Fruit fly (Drosophila melanogaster) whole organism, wandering third instar larva: Measurements from ENCODE around the gene Vps45.
A peak's percentile ranks its signal among the peaks of the same experiment; 100 is the strongest.

ENCODE experiments used
- CG9705 ChIP-seq: fragments of 200-800 bp; sonication (Bioruptor generic); optimal IDR thresholded peaks from 2 replicates; lab custom pipeline; 2018; ENCODE audit warnings: missing biosample characterization, mild to moderate bottlenecking, missing genetic modification characterization
- CrebA ChIP-seq: fragments of 200-800 bp; sonication (Bioruptor generic); optimal IDR thresholded peaks from 2 replicates; lab custom pipeline; 2016; ENCODE audit warnings: missing biosample characterization, mild to moderate bottlenecking, missing genetic modification characterization, borderline replicate concordance
- GATAd ChIP-seq: sonication (Bioruptor generic); optimal IDR thresholded peaks from 2 replicates; lab custom pipeline; 2016; ENCODE audit warnings: missing biosample characterization, missing genetic modification characterization
- HLH106 ChIP-seq: fragments of 200-800 bp; optimal IDR thresholded peaks from 3 replicates; lab custom pipeline; 2019; ENCODE audit warnings: missing biosample characterization, mild to moderate bottlenecking, missing genetic modification characterization, moderate library complexity
- Hnf4 ChIP-seq: fragments of 200-800 bp; sonication (Bioruptor generic); optimal IDR thresholded peaks from 2 replicates; lab custom pipeline; 2016; ENCODE audit warnings: missing biosample characterization, mild to moderate bottlenecking, missing genetic modification characterization
- Hr83 ChIP-seq: fragments of 200-300 bp; sonication (Bioruptor generic); optimal IDR thresholded peaks from 2 replicates; lab custom pipeline; 2016; ENCODE audit warnings: missing biosample characterization, mild to moderate bottlenecking, missing genetic modification characterization, moderate library complexity; ENCODE audit not compliant: poor library complexity, severe bottlenecking
- Jra ChIP-seq: sonication (Bioruptor generic); optimal IDR thresholded peaks from 2 replicates; lab custom pipeline; 2016; ENCODE audit warnings: missing biosample characterization, missing genetic modification characterization
- Mio ChIP-seq: sonication (Bioruptor generic); optimal IDR thresholded peaks from 2 replicates; lab custom pipeline; 2016; ENCODE audit warnings: missing biosample characterization, missing genetic modification characterization
- Myc ChIP-seq: fragments of >200 bp; optimal IDR thresholded peaks from 2 replicates; lab custom pipeline; 2017
- N ChIP-seq: fragments of >200 bp; optimal IDR thresholded peaks from 2 replicates; lab custom pipeline; 2018; ENCODE audit warnings: missing biosample characterization, missing external identifiers, missing genetic modification characterization
- OdsH ChIP-seq: fragments of 200-800 bp; sonication (Bioruptor generic); optimal IDR thresholded peaks from 2 replicates; lab custom pipeline; 2016; ENCODE audit warnings: missing biosample characterization, mild to moderate bottlenecking, missing genetic modification characterization
- Rel ChIP-seq, 2 experiments: fragments of 200-800 bp; sonication (Bioruptor generic) in 1 of 2; optimal IDR thresholded peaks; 2 replicates in 1 of 2; 3 replicates in 1 of 2; lab custom pipeline; 2016 to 2019; ENCODE audit warnings: mild to moderate bottlenecking in 2 of 2, missing biosample characterization in 2 of 2, missing genetic modification characterization in 2 of 2, moderate library complexity in 1 of 2
- Sp1 ChIP-seq: fragments of 200-800 bp; sonication (Bioruptor generic); optimal IDR thresholded peaks from 3 replicates; lab custom pipeline; 2019; ENCODE audit warnings: missing biosample characterization, mild to moderate bottlenecking, missing genetic modification characterization, moderate library complexity
- Vsx2 ChIP-seq: fragments of 200-300, 225-300 bp; sonication (Bioruptor generic); optimal IDR thresholded peaks from 2 replicates; lab custom pipeline; 2018; ENCODE audit warnings: missing biosample characterization, missing genetic modification characterization; ENCODE audit not compliant: partially characterized antibody
- br ChIP-seq: fragments of 200-800 bp; sonication (Bioruptor generic); optimal IDR thresholded peaks from 2 replicates; lab custom pipeline; 2016; ENCODE audit warnings: missing biosample characterization, missing genetic modification characterization
- dl ChIP-seq, 2 experiments: fragments of 175-275, 200-275 bp in 1 of 2; fragments of 200-275 bp in 1 of 2; sonication (Bioruptor generic); optimal IDR thresholded peaks; lab custom pipeline; 2018; ENCODE audit warnings: mild to moderate bottlenecking in 2 of 2, missing biosample characterization in 2 of 2, missing genetic modification characterization in 2 of 2, moderate library complexity in 2 of 2; ENCODE audit not compliant: partially characterized antibody in 2 of 2, insufficient read depth in 1 of 2
- dmrt93B ChIP-seq: fragments of 200-800 bp; sonication (Bioruptor generic); optimal IDR thresholded peaks from 2 replicates; lab custom pipeline; 2018; ENCODE audit warnings: missing biosample characterization, mild to moderate bottlenecking, missing genetic modification characterization
- dsf ChIP-seq: sonication (Bioruptor generic); optimal IDR thresholded peaks from 2 replicates; lab custom pipeline; 2016; ENCODE audit warnings: missing biosample characterization, missing genetic modification characterization, borderline replicate concordance
- ey ChIP-seq: fragments of 200-800 bp; sonication (Bioruptor generic); optimal IDR thresholded peaks from 2 replicates; lab custom pipeline; 2016; ENCODE audit warnings: missing biosample characterization, missing genetic modification characterization
- foxo ChIP-seq, 2 experiments: fragments of 200-800 bp; sonication (Bioruptor generic); optimal IDR thresholded peaks; 2 replicates in 1 of 2; 3 replicates in 1 of 2; lab custom pipeline; 2016 to 2017; ENCODE audit warnings: missing biosample characterization in 2 of 2, missing genetic modification characterization in 2 of 2
- fru ChIP-seq: fragments of 200-800 bp; sonication (Bioruptor generic); optimal IDR thresholded peaks from 3 replicates; lab custom pipeline; 2016; ENCODE audit warnings: missing biosample characterization, mild to moderate bottlenecking, missing genetic modification characterization
- h ChIP-seq: fragments of 200-800 bp; sonication (Bioruptor generic); optimal IDR thresholded peaks from 3 replicates; lab custom pipeline; 2016; ENCODE audit warnings: missing biosample characterization, mild to moderate bottlenecking, missing genetic modification characterization
- jim ChIP-seq: fragments of 175-275, 200-325 bp; sonication (Bioruptor generic); optimal IDR thresholded peaks from 2 replicates; lab custom pipeline; 2016; ENCODE audit warnings: missing biosample characterization, mild to moderate bottlenecking, missing genetic modification characterization
- psq ChIP-seq: fragments of 200-800 bp; sonication (Bioruptor generic); optimal IDR thresholded peaks from 3 replicates; lab custom pipeline; 2017; ENCODE audit warnings: missing biosample characterization, mild to moderate bottlenecking, missing genetic modification characterization, moderate library complexity
- rgr ChIP-seq: fragments of 200-800 bp; sonication (Bioruptor generic); optimal IDR thresholded peaks from 3 replicates; lab custom pipeline; 2016; ENCODE audit warnings: missing biosample characterization, mild to moderate bottlenecking, missing genetic modification characterization
- sage ChIP-seq: fragments of 200-800 bp; sonication (Bioruptor generic); optimal IDR thresholded peaks from 2 replicates; lab custom pipeline; 2016; ENCODE audit warnings: missing biosample characterization, mild to moderate bottlenecking, missing genetic modification characterization
- sv ChIP-seq: fragments of 200-800 bp; sonication (Bioruptor generic); optimal IDR thresholded peaks from 3 replicates; lab custom pipeline; 2016; ENCODE audit warnings: missing biosample characterization, missing genetic modification characterization
- tai ChIP-seq: sonication (Bioruptor generic); optimal IDR thresholded peaks from 2 replicates; lab custom pipeline; 2016; ENCODE audit warnings: missing biosample characterization, missing genetic modification characterization
- woc ChIP-seq: sonication (Bioruptor generic); optimal IDR thresholded peaks from 2 replicates; lab custom pipeline; 2016; ENCODE audit warnings: missing biosample characterization, mild to moderate bottlenecking, missing genetic modification characterization

The Vps45 gene

DNA sequence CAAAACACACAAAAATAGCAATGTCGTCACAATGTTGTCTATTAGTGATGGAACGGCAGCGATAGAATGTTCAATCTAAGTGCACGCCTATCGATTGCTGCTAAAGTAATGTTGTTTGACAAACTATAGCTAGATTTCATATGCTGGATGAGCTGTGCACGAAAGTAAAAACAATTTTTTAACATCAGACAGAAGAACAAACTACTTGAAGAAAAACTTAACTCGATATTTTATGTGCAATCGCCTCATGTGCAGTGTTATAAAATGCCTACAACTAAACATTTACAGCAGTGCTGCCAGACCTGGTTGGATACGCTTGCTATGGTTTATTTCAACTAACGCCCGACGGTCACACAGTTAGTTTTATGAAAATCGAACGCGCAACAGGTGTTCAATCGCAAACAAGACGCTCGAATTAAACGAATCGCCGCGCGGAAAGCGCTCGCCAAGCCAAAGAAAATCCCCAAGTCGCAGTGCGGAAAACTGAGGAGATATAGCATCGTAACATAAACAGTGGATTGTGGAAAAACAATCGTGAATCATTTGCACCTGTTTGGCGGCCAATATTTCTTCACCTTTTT is 27.3 kb downstream of the Vps45 start, which contains the start of the genes bocks and CG8312:
Gene bocks (minus strand): TSS at position 51 of the 581 bp plus-strand sequence.
Gene CG8312 (plus strand): TSS at position 358 of the 581 bp plus-strand sequence.
- TF ChIP-seq fru (peak; percentile 65), ey (peak; percentile 25), CG9705 (peak; percentile 22), Rel (GFP tag; optimal IDR thresholded peaks at IDR 0.05; lab: Kevin White, UChicago) (no peak), Rel (tag; optimal IDR thresholded peaks at IDR 0.05; lab: Kevin White, UChicago) (peak; percentile 48), Jra (peak; percentile 80), psq (GFP tag; lab: Kevin White, UChicago) (no peak), Myc (peak; percentile 63), HLH106 (tag; lab: Kevin White, UChicago) (peak; percentile 36), Sp1 (GFP tag; lab: Kevin White, UChicago) (peak; percentile 21), h (GFP tag; lab: Kevin White, UChicago) (peak; percentile 53), Hnf4 (GFP tag; lab: Kevin White, UChicago) (peak; percentile 78), woc (no peak), tai (GFP tag; lab: Kevin White, UChicago) (no peak), OdsH (GFP tag; lab: Kevin White, UChicago) (no peak), foxo (GFP tag; optimal IDR thresholded peaks at IDR 0.05; lab: Kevin White, UChicago) (peak in 1 of 2 experiments; percentile 46), rgr (peak; percentile 42), Hr83 (GFP tag; lab: Kevin White, UChicago) (peak; percentile 31), sv (GFP tag; lab: Kevin White, UChicago) (peak; percentile 27), GATAd (no peak), br (GFP tag; lab: Kevin White, UChicago) (peak; percentile 63)

- TF ChIP-seq Vsx2 (GFP tag; lab: Kevin White, UChicago): no peak
- no peak for TF ChIP-seq dsf (GFP tag; lab: Kevin White, UChicago)
- no peak for TF ChIP-seq fru
- no peak for TF ChIP-seq CG9705
- no peak for TF ChIP-seq Sp1 (GFP tag; lab: Kevin White, UChicago)
- no peak for TF ChIP-seq dl (GFP tag; optimal IDR thresholded peaks at IDR 0.05; lab: Kevin White, UChicago; ENCODE audit: insufficient read depth in 1 of 2, partially characterized antibody in 2 of 2)
- TF ChIP-seq tai (GFP tag; lab: Kevin White, UChicago): no peak
- no peak for TF ChIP-seq Jra
- no peak for TF ChIP-seq N
- no peak for TF ChIP-seq foxo (GFP tag; optimal IDR thresholded peaks at IDR 0.05; lab: Kevin White, UChicago)
- no peak for TF ChIP-seq CrebA (GFP tag; lab: Kevin White, UChicago)
- TF ChIP-seq, all 38 proteins: peak for 0
These were observed 28.2 kb downstream of the Vps45 start for dm6 chr3R:9591769-9592388.

DNA sequence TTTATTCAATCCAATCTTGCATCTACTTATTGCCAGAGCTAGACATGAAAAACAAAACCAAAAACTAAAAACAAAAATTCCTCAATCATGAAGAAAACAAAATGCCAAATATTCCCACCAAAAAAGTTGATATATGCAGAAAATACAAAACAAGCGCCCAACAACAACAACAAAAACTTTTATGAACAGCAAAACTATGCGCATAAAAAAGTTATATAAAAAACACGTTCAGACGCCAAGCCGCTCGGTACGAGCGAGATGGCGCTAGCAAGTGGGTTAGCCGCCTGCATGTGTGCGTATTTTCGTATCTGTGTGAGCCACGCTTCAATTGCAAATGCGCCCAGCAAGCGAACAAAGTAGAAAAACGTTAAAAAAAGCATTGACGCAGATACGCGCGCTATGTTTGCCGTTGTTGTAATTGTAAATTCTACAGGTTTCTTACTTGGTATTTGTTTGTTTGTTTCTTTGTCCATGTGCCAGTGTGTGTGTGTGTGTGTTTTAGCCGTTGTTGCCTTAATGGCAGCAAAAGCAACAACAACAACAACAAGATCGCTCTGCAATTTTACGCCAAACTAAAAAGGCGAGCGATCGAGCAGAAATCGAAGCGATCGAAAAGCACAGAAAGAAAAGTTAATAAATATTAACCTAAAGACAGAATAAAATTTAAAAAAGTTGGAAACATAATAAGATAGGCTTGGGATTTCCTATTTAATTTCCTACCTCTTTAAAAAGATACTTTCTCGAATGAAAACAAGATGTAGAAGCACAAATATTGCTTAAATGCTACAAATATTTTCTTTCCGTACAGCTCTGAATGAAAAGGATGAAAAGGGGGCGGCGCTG is 29.9 kb downstream of the Vps45 start:
- peak in 1 of 2 experiments; percentile 28 for TF ChIP-seq foxo (GFP tag; optimal IDR thresholded peaks at IDR 0.05; lab: Kevin White, UChicago)
- TF ChIP-seq Mio: no peak
- TF ChIP-seq fru: peak; percentile 12

- TF ChIP-seq sage (no peak), jim (no peak), Mio (no peak), psq (GFP tag; lab: Kevin White, UChicago) (no peak), br (GFP tag; lab: Kevin White, UChicago) (no peak), dmrt93B (GFP tag; lab: Kevin White, UChicago) (no peak), N (no peak)
These were observed 30.5 kb downstream of the Vps45 start for dm6 chr3R:9594251-9594581.
